Fruit fly (Drosophila melanogaster) whole organism, adult: ENCODE data around the gene htk.

Source experiments
- CG7045 ChIP-seq: fragments of 200-800 bp; sonication (Bioruptor generic); optimal IDR thresholded peaks from 2 replicates; lab custom pipeline; 2017; ENCODE audit warnings: missing biosample characterization, mild to moderate bottlenecking, missing genetic modification characterization
- Clk ChIP-seq: fragments of 200-800 bp; sonication (Bioruptor generic); optimal IDR thresholded peaks from 2 replicates; lab custom pipeline; 2017; ENCODE audit warnings: missing biosample characterization, missing genetic modification characterization
- Hr96 ChIP-seq: fragments of 200-800 bp; sonication (Bioruptor generic); optimal IDR thresholded peaks from 2 replicates; lab custom pipeline; 2016; ENCODE audit warnings: missing biosample characterization, missing genetic modification characterization
- toe ChIP-seq: fragments of 200-800 bp; sonication (Bioruptor generic); optimal IDR thresholded peaks from 2 replicates; lab custom pipeline; 2016; ENCODE audit warnings: missing biosample characterization, missing genetic modification characterization

- TF ChIP-seq Clk (GFP tag; lab: Kevin White, UChicago), result no peak
- no peak for TF ChIP-seq CG7045
- TF ChIP-seq toe (GFP tag; lab: Kevin White, UChicago), result no peak
- no peak for TF ChIP-seq Hr96 (GFP tag; lab: Kevin White, UChicago)
Measured at dm6 chrX:18832371-18832852, 11.1 kb upstream of the htk start, which contains the start of gene Pvf1.
